Worm (Caenorhabditis elegans): ENCODE measurements around the gene clec-255.

The clec-255 gene

ce11 chrV:18800811-18801210 is 30.3 kb upstream of the clec-255 start, which contains the start of gene nhr-170:
Gene nhr-170, minus strand, starts transcription at chrV:18800826.
- TF ChIP-seq C04F5.9 (tag; optimal IDR thresholded peaks at IDR 0.05) (no peak), ztf-11 (tag; optimal IDR thresholded peaks at IDR 0.05) (no peak), pax-3 (tag; optimal IDR thresholded peaks at IDR 0.05) (no peak), xbp-1 (tag; optimal IDR thresholded peaks at IDR 0.05) (no peak), ama-1 (optimal IDR thresholded peaks at IDR 0.05) (no peak), sptf-1 (tag; optimal IDR thresholded peaks at IDR 0.05) (no peak), unc-98 (GFP tag; IDR thresholded peaks at IDR 0.05) (no peak), nhr-47 (tag; optimal IDR thresholded peaks at IDR 0.05) (no peak), skn-1 (tag; optimal IDR thresholded peaks at IDR 0.05) (no peak)

- TF ChIP-seq C16A3.4 (tag; optimal IDR thresholded peaks at IDR 0.05) (no peak), sup-37 (GFP tag; optimal IDR thresholded peaks at IDR 0.05) (no peak), lin-13 (GFP tag; optimal IDR thresholded peaks at IDR 0.05) (no peak), lin-39 (tag; optimal IDR thresholded peaks at IDR 0.05) (no peak), ceh-63 (GFP tag; optimal IDR thresholded peaks at IDR 0.05) (no peak), ztf-11 (tag; optimal IDR thresholded peaks at IDR 0.05) (no peak), tlp-1 (tag; optimal IDR thresholded peaks at IDR 0.05) (no peak), hlh-17 (GFP tag; optimal IDR thresholded peaks at IDR 0.05; ENCODE audit: borderline replicate concordance) (no peak), unc-130 (tag; optimal IDR thresholded peaks at IDR 0.05) (no peak), fkh-4 (tag; optimal IDR thresholded peaks at IDR 0.05; ENCODE audit: borderline replicate concordance) (no peak), C34B4.2 (tag; optimal IDR thresholded peaks at IDR 0.05) (no peak), lsy-2 (tag; optimal IDR thresholded peaks at IDR 0.05) (no peak), blmp-1 (tag; optimal IDR thresholded peaks at IDR 0.05) (no peak), Y116A8C.19 (tag; optimal IDR thresholded peaks at IDR 0.05; ENCODE audit: borderline replicate concordance) (no peak), nhr-12 (tag; optimal IDR thresholded peaks at IDR 0.05) (no peak), nhr-28 (tag; optimal IDR thresholded peaks at IDR 0.05) (no peak), mef-2 (tag; optimal IDR thresholded peaks at IDR 0.05) (no peak), irx-1 (tag; optimal IDR thresholded peaks at IDR 0.05) (no peak), ceh-88 (GFP tag; IDR thresholded peaks at IDR 0.05) (no peak)
Measured at ce11 chrV:18790658-18791057, 20.1 kb upstream of the clec-255 start, which contains the start of gene nhr-231. Gene nhr-231, plus strand, starts transcription at chrV:18790958.

- TF ChIP-seq hlh-4 (tag; optimal IDR thresholded peaks at IDR 0.05) (no peak), tbx-2 (tag; optimal IDR thresholded peaks at IDR 0.05) (no peak), jun-1 (tag; optimal IDR thresholded peaks at IDR 0.05) (no peak), sptf-1 (tag; optimal IDR thresholded peaks at IDR 0.05) (no peak), zip-4 (GFP tag; optimal IDR thresholded peaks at IDR 0.05) (peak; percentile 36), nhr-237 (tag; optimal IDR thresholded peaks at IDR 0.05) (no peak)
Measured at ce11 chrV:18787417-18787918, 16.9 kb upstream of the clec-255 start, which contains the start of gene Y17D7B.2. Gene Y17D7B.2, plus strand, starts transcription at chrV:18787739.

ce11 chrV:18786694-18787093 is 16.2 kb upstream of the clec-255 start, which contains the start of gene Y17D7B.3:
Gene Y17D7B.3, minus strand, starts transcription at chrV:18786794.
- no peak for TF ChIP-seq isw-1 (GFP tag; IDR thresholded peaks at IDR 0.05)
- no peak for TF ChIP-seq sptf-1 (tag; optimal IDR thresholded peaks at IDR 0.05)
- no peak for TF ChIP-seq ceh-8 (GFP tag; optimal IDR thresholded peaks at IDR 0.05)
- TF ChIP-seq pax-3 (tag; optimal IDR thresholded peaks at IDR 0.05), result no peak
- TF ChIP-seq dpl-1 (GFP tag; optimal IDR thresholded peaks at IDR 0.05), result no peak
- TF ChIP-seq fkh-8 (tag; optimal IDR thresholded peaks at IDR 0.05), result no peak
- no peak for TF ChIP-seq ets-5 (GFP tag; IDR thresholded peaks at IDR 0.05)
- no peak for TF ChIP-seq C04F5.9 (tag; optimal IDR thresholded peaks at IDR 0.05)
- TF ChIP-seq vab-15 (tag; optimal IDR thresholded peaks at IDR 0.05), result no peak
- no peak for TF ChIP-seq nhr-19 (GFP tag; conservative IDR thresholded peaks at IDR 0.05)
- TF ChIP-seq aha-1 (tag; optimal IDR thresholded peaks at IDR 0.05), result no peak
- no peak for TF ChIP-seq ceh-88 (GFP tag; IDR thresholded peaks at IDR 0.05)
- TF ChIP-seq ztf-11 (tag; optimal IDR thresholded peaks at IDR 0.05), result no peak
- no peak for TF ChIP-seq nhr-85 (tag)
- TF ChIP-seq unc-62 (GFP tag; optimal IDR thresholded peaks at IDR 0.05), result no peak
- TF ChIP-seq swsn-7 (tag; optimal IDR thresholded peaks at IDR 0.05), result no peak
- TF ChIP-seq lin-35 (GFP tag; optimal IDR thresholded peaks at IDR 0.05), result no peak
- TF ChIP-seq sup-37 (GFP tag; optimal IDR thresholded peaks at IDR 0.05), result no peak
- TF ChIP-seq snu-23 (GFP tag; optimal IDR thresholded peaks at IDR 0.05), result no peak
- no peak for TF ChIP-seq mep-1 (tag; optimal IDR thresholded peaks at IDR 0.05)

Measured in whole organism, L1 larva.